Worm (Caenorhabditis elegans): Measurements from ENCODE around the gene F16H6.10.

DNA sequence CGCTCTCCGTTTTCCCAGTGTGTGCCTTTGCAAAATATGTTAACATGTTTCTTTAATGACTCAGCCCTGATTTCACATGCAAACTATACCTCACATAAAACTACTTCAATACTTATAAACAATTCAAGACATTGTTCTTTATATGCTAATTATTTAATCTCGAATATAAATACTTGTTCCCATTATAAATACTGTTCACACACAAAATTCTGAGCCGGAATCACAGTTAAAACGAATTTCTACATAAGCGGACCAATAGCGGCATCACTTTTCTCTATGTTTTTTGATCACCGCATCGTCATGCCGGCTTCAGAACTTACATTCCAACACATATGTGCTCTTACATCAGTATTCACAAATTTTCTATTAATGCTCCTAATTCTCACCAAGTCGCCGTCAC, 30.2 kb upstream of the F16H6.10 start, which contains the start of gene R10E8.5:
- TF ChIP-seq W03F9.2 (tag; optimal IDR thresholded peaks at IDR 0.05) (no peak), him-1 (tag; optimal IDR thresholded peaks at IDR 0.05) (no peak)
